Fruit fly (Drosophila melanogaster) whole organism, embryonic: ENCODE data around the gene CG15431.

Experiments used
- Ada2b ChIP-seq: fragments of 200-800 bp; sonication (Bioruptor generic); IDR thresholded peaks from 2 replicates; pipeline ENCODE4 v1.3.6; 2022; ENCODE audit warnings: missing biosample characterization, missing genetic modification characterization
- BEAF-32 ChIP-seq: fragments of 200-800 bp; sonication (Bioruptor generic); optimal IDR thresholded peaks from 3 replicates; lab custom pipeline; 2017; ENCODE audit warnings: missing biosample characterization, missing genetic modification characterization, mild to moderate bottlenecking, moderate library complexity, missing genetic modification reagents
- CG1024 ChIP-seq: fragments of 200-800 bp; sonication (Bioruptor generic); IDR thresholded peaks from 2 replicates; pipeline ENCODE4 v1.3.6; 2022; ENCODE audit warnings: missing biosample characterization, missing genetic modification characterization
- CG10267 ChIP-seq: fragments of 200-800 bp; sonication (Bioruptor generic); optimal IDR thresholded peaks from 2 replicates; lab custom pipeline; 2018; ENCODE audit warnings: missing biosample characterization, mild to moderate bottlenecking, missing genetic modification characterization, moderate library complexity
- CG10565 ChIP-seq: fragments of 200-800 bp; sonication (Bioruptor generic); optimal IDR thresholded peaks from 3 replicates; lab custom pipeline; 2016; ENCODE audit warnings: missing biosample characterization, mild to moderate bottlenecking, missing genetic modification characterization
- CG11093 ChIP-seq: fragments of 200-800 bp; sonication (Bioruptor generic); IDR thresholded peaks from 3 replicates; pipeline ENCODE4 v1.3.6; 2022; ENCODE audit warnings: missing biosample characterization, missing genetic modification characterization
- CG11695 ChIP-seq: fragments of 200-800 bp; sonication (Bioruptor generic); IDR thresholded peaks from 3 replicates; pipeline ENCODE4 v1.3.6; 2022; ENCODE audit warnings: missing biosample characterization, missing genetic modification characterization
- CG12391 ChIP-seq: fragments of 200-800 bp; sonication (Bioruptor generic); optimal IDR thresholded peaks from 3 replicates; lab custom pipeline; 2018; ENCODE audit warnings: missing biosample characterization, mild to moderate bottlenecking, missing genetic modification characterization, moderate library complexity
- CG12659 ChIP-seq: fragments of 200-800 bp; sonication (Bioruptor generic); optimal IDR thresholded peaks from 3 replicates; lab custom pipeline; 2017; ENCODE audit warnings: mild to moderate bottlenecking, missing biosample characterization, missing genetic modification reagents, missing genetic modification characterization
- CG14014 ChIP-seq: fragments of 200-800 bp; sonication (Bioruptor generic); IDR thresholded peaks from 2 replicates; pipeline ENCODE4 v1.3.6; 2022; ENCODE audit warnings: missing biosample characterization, missing genetic modification characterization
- CG14441 ChIP-seq: fragments of 200-800 bp; sonication (Bioruptor generic); IDR thresholded peaks from 2 replicates; pipeline ENCODE4 v1.3.6; 2022; ENCODE audit warnings: missing biosample characterization, missing genetic modification characterization
- CG14710 ChIP-seq: fragments of 200-800 bp; sonication (Bioruptor generic); optimal IDR thresholded peaks from 3 replicates; lab custom pipeline; 2019; ENCODE audit warnings: missing biosample characterization, mild to moderate bottlenecking, missing genetic modification characterization, moderate library complexity
- CG17328 ChIP-seq: fragments of 200-800 bp; sonication (Bioruptor generic); IDR thresholded peaks from 2 replicates; pipeline ENCODE4 v1.3.6; 2022; ENCODE audit warnings: missing biosample characterization, missing genetic modification characterization
- CG2129 ChIP-seq: fragments of 200-800 bp; sonication (Bioruptor generic); IDR thresholded peaks from 2 replicates; pipeline ENCODE4 v1.3.6; 2022; ENCODE audit warnings: missing biosample characterization, missing genetic modification characterization; ENCODE audit not compliant: partially characterized antibody
- CG3065 ChIP-seq: fragments of 200-800 bp; sonication (Bioruptor generic); optimal IDR thresholded peaks from 2 replicates; lab custom pipeline; 2016; ENCODE audit warnings: missing biosample characterization, missing genetic modification characterization
- CG31388 ChIP-seq: fragments of 200-800 bp; sonication (Bioruptor generic); optimal IDR thresholded peaks from 2 replicates; lab custom pipeline; 2016; ENCODE audit warnings: missing biosample characterization, missing genetic modification characterization
- CG32532 ChIP-seq: fragments of 200-800 bp; sonication (Bioruptor generic); IDR thresholded peaks from 2 replicates; pipeline ENCODE4 v1.3.6; 2022; ENCODE audit warnings: missing biosample characterization, missing genetic modification characterization
- CG33213 ChIP-seq: fragments of 200-800 bp; sonication (Bioruptor generic); optimal IDR thresholded peaks from 3 replicates; lab custom pipeline; 2016; ENCODE audit warnings: missing biosample characterization, missing genetic modification characterization
- CG34224 ChIP-seq: fragments of 200-800 bp; sonication (Bioruptor generic); IDR thresholded peaks from 3 replicates; pipeline ENCODE4 v1.3.6; 2022; ENCODE audit warnings: missing biosample characterization, missing genetic modification characterization; ENCODE audit not compliant: partially characterized antibody
- CG3847 ChIP-seq: fragments of 200-800 bp; sonication (Bioruptor generic); IDR thresholded peaks from 2 replicates; pipeline ENCODE4 v1.3.6; 2022; ENCODE audit warnings: missing biosample characterization, missing genetic modification characterization
- CG4282 ChIP-seq: fragments of 200-800 bp; sonication (Bioruptor generic); optimal IDR thresholded peaks from 2 replicates; lab custom pipeline; 2016; ENCODE audit warnings: missing biosample characterization, missing genetic modification characterization
- CG4730 ChIP-seq: fragments of 200-800 bp; sonication (Bioruptor generic); IDR thresholded peaks from 2 replicates; pipeline ENCODE4 v1.3.6; 2022; ENCODE audit warnings: missing biosample characterization, missing genetic modification characterization
- CG5953 ChIP-seq: fragments of 200-800 bp; sonication (Bioruptor generic); IDR thresholded peaks from 2 replicates; pipeline ENCODE4 v1.3.6; 2022; ENCODE audit warnings: missing biosample characterization, missing genetic modification characterization
- CG6272 ChIP-seq: fragments of 200-800 bp; sonication (Bioruptor generic); IDR thresholded peaks from 2 replicates; pipeline ENCODE4 v1.3.6; 2022; ENCODE audit warnings: missing biosample characterization, missing genetic modification characterization
- CG6654 ChIP-seq: fragments of 200-800 bp; sonication (Bioruptor generic); optimal IDR thresholded peaks from 2 replicates; lab custom pipeline; 2017; ENCODE audit warnings: missing biosample characterization, mild to moderate bottlenecking, missing genetic modification characterization
- CG7271 ChIP-seq: fragments of 200-800 bp; sonication (Bioruptor generic); optimal IDR thresholded peaks from 2 replicates; lab custom pipeline; 2018; ENCODE audit warnings: missing biosample characterization, mild to moderate bottlenecking, missing genetic modification characterization, moderate library complexity
- CG7786 ChIP-seq: fragments of 200-800 bp; sonication (Bioruptor generic); optimal IDR thresholded peaks from 2 replicates; lab custom pipeline; 2016; ENCODE audit warnings: missing biosample characterization, missing genetic modification characterization
- CG8089 ChIP-seq: fragments of 200-800 bp; sonication (Bioruptor generic); optimal IDR thresholded peaks from 3 replicates; lab custom pipeline; 2016; ENCODE audit warnings: missing biosample characterization, missing genetic modification characterization
- CrebB ChIP-seq: fragments of 200-800 bp; sonication (Bioruptor generic); optimal IDR thresholded peaks from 3 replicates; lab custom pipeline; 2018; ENCODE audit warnings: missing biosample characterization, mild to moderate bottlenecking, missing genetic modification characterization
- H15 ChIP-seq: fragments of 200-800 bp; sonication (Bioruptor generic); IDR thresholded peaks from 3 replicates; pipeline ENCODE4 v1.3.6; 2022; ENCODE audit warnings: missing biosample characterization, missing genetic modification characterization
- HHEX ChIP-seq: fragments of 200-800 bp; sonication (Bioruptor generic); optimal IDR thresholded peaks from 3 replicates; lab custom pipeline; 2017; ENCODE audit warnings: missing biosample characterization, mild to moderate bottlenecking, missing genetic modification characterization, missing genetic modification reagents
- Hand ChIP-seq: fragments of 200-800 bp; sonication (Bioruptor generic); optimal IDR thresholded peaks from 2 replicates; lab custom pipeline; 2017; ENCODE audit warnings: mild to moderate bottlenecking, missing biosample characterization, missing genetic modification reagents, missing genetic modification characterization
- MBD-R2 ChIP-seq: fragments of 200-800 bp; sonication (Bioruptor generic); IDR thresholded peaks from 2 replicates; pipeline ENCODE4 v1.3.6; 2022; ENCODE audit warnings: missing biosample characterization, missing genetic modification characterization
- fd102C ChIP-seq: fragments of 200-800 bp; sonication (Bioruptor generic); optimal IDR thresholded peaks from 2 replicates; lab custom pipeline; 2018; ENCODE audit warnings: missing biosample characterization, mild to moderate bottlenecking, missing genetic modification characterization, moderate library complexity
- fd96Cb ChIP-seq: fragments of 200-800 bp; sonication (Bioruptor generic); optimal IDR thresholded peaks from 2 replicates; lab custom pipeline; 2018; ENCODE audit warnings: missing biosample characterization, mild to moderate bottlenecking, missing genetic modification characterization, moderate library complexity
- fru ChIP-seq: fragments of >200 bp; optimal IDR thresholded peaks from 2 replicates; lab custom pipeline; 2017
- gfzf ChIP-seq: fragments of 200-800 bp; sonication (Bioruptor generic); optimal IDR thresholded peaks from 2 replicates; lab custom pipeline; 2016; ENCODE audit warnings: missing biosample characterization, mild to moderate bottlenecking, missing genetic modification characterization, moderate library complexity
- ham ChIP-seq: fragments of 200-800 bp; sonication (Bioruptor generic); IDR thresholded peaks from 2 replicates; pipeline ENCODE4 v1.3.6; 2022; ENCODE audit warnings: missing biosample characterization, missing genetic modification characterization
- nau ChIP-seq: fragments of 200-800 bp; sonication (Bioruptor generic); optimal IDR thresholded peaks from 3 replicates; lab custom pipeline; 2017; ENCODE audit warnings: missing biosample characterization, mild to moderate bottlenecking, missing genetic modification characterization, missing genetic modification reagents
- nom ChIP-seq: fragments of 200-800 bp; sonication (Bioruptor generic); optimal IDR thresholded peaks from 2 replicates; lab custom pipeline; 2017; ENCODE audit warnings: missing biosample characterization, missing genetic modification characterization, mild to moderate bottlenecking, moderate library complexity, missing genetic modification reagents
- onecut ChIP-seq: fragments of 200-800 bp; sonication (Bioruptor generic); IDR thresholded peaks from 2 replicates; pipeline ENCODE4 v1.3.6; 2022; ENCODE audit warnings: missing biosample characterization, missing genetic modification characterization
- phol ChIP-seq: fragments of 200-800 bp; sonication (Bioruptor generic); optimal IDR thresholded peaks from 3 replicates; lab custom pipeline; 2018; ENCODE audit warnings: missing biosample characterization, mild to moderate bottlenecking, missing genetic modification characterization, moderate library complexity
- shn ChIP-seq: fragments of 200-800 bp; sonication (Bioruptor generic); optimal IDR thresholded peaks from 3 replicates; lab custom pipeline; 2016; ENCODE audit warnings: missing biosample characterization, missing genetic modification characterization
- slbo ChIP-seq: fragments of 200-800 bp; sonication (Bioruptor generic); IDR thresholded peaks from 2 replicates; pipeline ENCODE4 v1.3.6; 2022; ENCODE audit warnings: missing biosample characterization, missing genetic modification characterization
- so ChIP-seq: fragments of 200-800 bp; sonication (Bioruptor generic); IDR thresholded peaks from 3 replicates; pipeline ENCODE4 v1.3.6; 2022; ENCODE audit warnings: missing biosample characterization, missing genetic modification characterization
- sqz ChIP-seq: fragments of 200-800 bp; sonication (Bioruptor generic); optimal IDR thresholded peaks from 3 replicates; lab custom pipeline; 2018; ENCODE audit warnings: missing biosample characterization, mild to moderate bottlenecking, missing genetic modification characterization
- tio ChIP-seq: fragments of 200-800 bp; sonication (Bioruptor generic); optimal IDR thresholded peaks from 2 replicates; lab custom pipeline; 2017; ENCODE audit warnings: missing biosample characterization, missing genetic modification characterization, inconsistent platforms
- twi ChIP-seq: fragments of 200-800 bp; optimal IDR thresholded peaks from 2 replicates; lab custom pipeline; 2019; ENCODE audit warnings: missing biosample characterization, mild to moderate bottlenecking, missing genetic modification characterization, moderate library complexity
- zf30C ChIP-seq: fragments of 200-800 bp; sonication (Bioruptor generic); optimal IDR thresholded peaks from 3 replicates; lab custom pipeline; 2018; ENCODE audit warnings: missing biosample characterization, mild to moderate bottlenecking, missing genetic modification characterization

CG15431 gene

DNA sequence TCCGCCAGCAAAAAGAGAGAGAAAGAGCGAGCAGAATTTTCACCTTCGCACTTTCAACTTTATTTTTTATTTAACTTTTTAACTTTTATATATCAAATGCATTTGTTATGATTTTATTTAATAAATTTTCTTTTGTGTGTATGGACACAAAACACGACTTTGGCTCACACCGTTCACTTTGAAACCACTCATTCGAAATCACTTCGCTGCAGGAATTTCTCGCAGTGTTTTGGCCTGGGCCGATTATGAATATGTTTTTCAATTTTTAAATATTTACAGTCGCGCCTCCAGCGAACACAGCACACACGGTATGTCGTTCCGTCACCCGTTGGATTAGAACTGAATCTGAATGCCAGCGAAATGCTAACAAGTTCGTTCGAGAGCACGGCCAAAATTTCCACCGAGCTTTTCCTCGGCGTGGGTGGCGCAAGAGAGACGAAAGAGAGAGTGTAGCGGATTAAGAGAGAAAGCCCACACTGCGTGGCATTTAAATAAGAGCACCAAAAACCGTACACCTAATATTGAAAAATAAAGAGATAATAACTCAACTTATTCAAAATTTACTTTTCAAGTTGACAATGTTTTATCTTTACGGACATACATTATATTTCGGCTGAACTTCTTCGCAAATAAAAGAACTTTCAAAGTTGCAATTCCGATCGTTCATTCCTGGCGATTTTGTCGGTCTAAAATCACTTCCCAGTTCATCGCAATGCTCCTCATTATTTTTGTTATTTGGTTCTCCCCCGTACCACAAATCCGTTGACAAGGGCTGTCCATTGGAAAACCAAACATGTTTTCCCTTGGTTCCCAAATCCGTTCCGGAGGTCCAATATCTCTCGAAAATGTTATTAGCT lies at the start of gene CG15431 (continued):
- peak; percentile 19 for TF ChIP-seq Hand (GFP tag; lab: Kevin White, UChicago)
- no peak for TF ChIP-seq CG4730
- no peak for TF ChIP-seq fru
- TF ChIP-seq CG12659 (GFP tag; lab: Kevin White, UChicago): peak; percentile 39
- peak; percentile 13 for TF ChIP-seq CG7786
- TF ChIP-seq sqz: no peak
- peak; percentile 65; the same call in 2 of the 3 replicates for TF ChIP-seq H15 (GFP tag; lab: Robert Waterston, UW)
- no peak for TF ChIP-seq gfzf (GFP tag; lab: Kevin White, UChicago)
- TF ChIP-seq CG8089 (GFP tag; lab: Kevin White, UChicago): no peak
- 0 out of 3 replicates have a peak, but pooled peaks have one; percentile 21 for TF ChIP-seq CG11093 (GFP tag; lab: Robert Waterston, UW)
- TF ChIP-seq phol (tag; lab: Kevin White, UChicago): no peak
- no peak for TF ChIP-seq ham (GFP tag; lab: Robert Waterston, UW)
- 0 out of 2 replicates have a peak, but pooled peaks have one; percentile 36 for TF ChIP-seq CG17328 (GFP tag; lab: Robert Waterston, UW)
- peak; percentile 67 for TF ChIP-seq zf30C
- TF ChIP-seq Ada2b (GFP tag; lab: Robert Waterston, UW): peak; percentile 55; the same call in 1 of the 2 replicates
- TF ChIP-seq CG31388 (GFP tag; lab: Kevin White, UChicago): no peak
- no peak for TF ChIP-seq CG3065 (GFP tag; lab: Kevin White, UChicago)
- TF ChIP-seq fd102C (GFP tag; lab: Kevin White, UChicago): no peak
- no peak for TF ChIP-seq CG14710 (tag; lab: Kevin White, UChicago)
- no peak for TF ChIP-seq shn (GFP tag; lab: Kevin White, UChicago)
- 0 out of 3 replicates have a peak, but pooled peaks have one; percentile 22 for TF ChIP-seq so
- TF ChIP-seq CG32532 (GFP tag; lab: Robert Waterston, UW): peak; percentile 76
- TF ChIP-seq MBD-R2: peak; percentile 35; the same call in 1 of the 2 replicates
- TF ChIP-seq CG11695 (GFP tag; lab: Robert Waterston, UW): no peak
- TF ChIP-seq CG10565 (GFP tag; lab: Kevin White, UChicago): no peak
- peak; percentile 66 for TF ChIP-seq HHEX (GFP tag; lab: Kevin White, UChicago)
- TF ChIP-seq onecut (GFP tag; lab: Robert Waterston, UW): peak; percentile 43
- TF ChIP-seq CG10267 (tag; lab: Kevin White, UChicago): peak; percentile 37
- no peak for TF ChIP-seq CG4282
- TF ChIP-seq CG14014 (GFP tag; lab: Robert Waterston, UW): peak; percentile 64; the same call in 1 of the 2 replicates
- TF ChIP-seq CG2129 (GFP tag; lab: Robert Waterston, UW): no peak
- TF ChIP-seq fd96Cb (tag; lab: Kevin White, UChicago): peak; percentile 25
- TF ChIP-seq CG5953 (GFP tag; lab: Robert Waterston, UW): no peak
- peak; percentile 55 for TF ChIP-seq nau (GFP tag; lab: Kevin White, UChicago)
- TF ChIP-seq CG1024 (GFP tag; lab: Robert Waterston, UW): 0 out of 2 replicates have a peak, but pooled peaks have one; percentile 40
- no peak for TF ChIP-seq BEAF-32 (GFP tag; lab: Kevin White, UChicago)
- TF ChIP-seq CrebB (tag; lab: Kevin White, UChicago): no peak
- TF ChIP-seq CG7271 (tag; lab: Kevin White, UChicago): no peak
- no peak for TF ChIP-seq tio (GFP tag; lab: Kevin White, UChicago)
- TF ChIP-seq CG14441 (GFP tag; lab: Robert Waterston, UW): peak; percentile 60
- TF ChIP-seq CG12391 (tag; lab: Kevin White, UChicago): peak; percentile 61
- no peak for TF ChIP-seq nom (GFP tag; lab: Kevin White, UChicago)
- no peak for TF ChIP-seq CG34224 (GFP tag; lab: Robert Waterston, UW)
- peak; percentile 78 for TF ChIP-seq slbo (GFP tag; lab: Robert Waterston, UW)
- no peak for TF ChIP-seq CG6654 (GFP tag; lab: Kevin White, UChicago)
- TF ChIP-seq CG6272 (GFP tag; lab: Robert Waterston, UW): peak; percentile 35; the same call in 1 of the 2 replicates
- peak; percentile 39 for TF ChIP-seq CG3847 (GFP tag; lab: Robert Waterston, UW)
- TF ChIP-seq twi (tag; lab: Kevin White, UChicago): no peak
- TF ChIP-seq CG33213 (GFP tag; lab: Kevin White, UChicago): no peak
